Fruit fly (Drosophila melanogaster): ENCODE results near the gene aos.

Gene aos

DNA sequence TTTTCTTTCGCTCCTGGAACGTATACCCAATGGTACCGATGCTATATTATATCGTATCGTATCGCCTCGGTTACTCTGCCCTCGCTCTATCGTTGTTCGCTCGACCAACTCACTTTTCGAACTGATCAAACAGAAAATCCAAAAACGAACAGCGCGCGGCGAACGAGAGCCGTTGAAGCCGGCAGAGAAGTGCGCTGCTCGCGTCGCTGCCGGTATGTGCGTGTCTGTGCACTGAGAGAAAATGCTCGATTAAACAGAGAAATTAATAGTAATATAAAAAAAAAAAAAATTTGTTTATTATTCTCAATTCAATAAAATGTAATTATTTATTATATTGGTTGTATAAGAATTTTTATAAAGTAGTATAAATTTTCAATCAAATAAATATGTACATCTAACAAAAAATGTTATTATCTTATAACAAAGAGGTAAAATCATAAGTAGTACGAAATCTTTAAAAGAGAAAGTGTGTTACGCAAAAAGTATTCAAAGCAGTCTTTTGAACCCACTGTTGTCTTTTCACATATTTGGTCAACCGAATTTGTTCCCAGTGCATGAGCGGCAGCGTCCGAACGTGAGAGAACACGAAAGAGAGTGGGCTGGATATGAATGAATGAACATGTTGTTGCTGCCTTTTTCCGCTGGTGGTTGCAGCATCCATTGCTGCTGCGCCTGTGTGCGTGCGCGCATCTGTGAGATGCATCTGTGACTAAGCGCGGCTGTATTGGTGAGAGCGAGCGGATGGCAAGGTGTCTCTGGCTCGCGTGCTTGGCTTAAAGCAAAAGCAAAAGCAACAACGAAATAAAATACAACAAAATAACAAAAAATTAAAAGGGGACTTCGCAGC lies at the start of gene aos:
Gene aos (minus strand): TSS at position 127 of the 847 bp plus-strand sequence.
- peak; percentile 93 for TF ChIP-seq CG9948 (tag; optimal IDR thresholded peaks at IDR 0.05)
- TF ChIP-seq EcR (GFP tag; optimal IDR thresholded peaks at IDR 0.05) = peak; percentile 2
- no peak; the same call in 1 of the 2 replicates for TF ChIP-seq CG12605 (GFP tag; IDR thresholded peaks at IDR 0.05)
- peak; percentile 77 for TF ChIP-seq Pif1B (GFP tag; optimal IDR thresholded peaks at IDR 0.05)
- TF ChIP-seq CG14655 (GFP tag; optimal IDR thresholded peaks at IDR 0.05) = peak; percentile 85
- peak; percentile 77 for TF ChIP-seq CG8301 (tag; optimal IDR thresholded peaks at IDR 0.05)
- TF ChIP-seq gl (tag; optimal IDR thresholded peaks at IDR 0.05) = peak; percentile 41
- peak; percentile 83 for TF ChIP-seq D1 (tag; optimal IDR thresholded peaks at IDR 0.05)
- peak; percentile 98 for TF ChIP-seq CG13204 (GFP tag; optimal IDR thresholded peaks at IDR 0.05)
- peak; percentile 84 for TF ChIP-seq CG32121 (GFP tag; IDR thresholded peaks at IDR 0.05)
- TF ChIP-seq Snoo (tag; optimal IDR thresholded peaks at IDR 0.05) = peak; percentile 80
- TF ChIP-seq CG4496 (GFP tag; IDR thresholded peaks at IDR 0.05) = peak; percentile 81
- TF ChIP-seq Pif1A (GFP tag; optimal IDR thresholded peaks at IDR 0.05) = peak; percentile 83
- TF ChIP-seq Ets98B (GFP tag; IDR thresholded peaks at IDR 0.05) = peak; percentile 57
- TF ChIP-seq CG17806 (tag; optimal IDR thresholded peaks at IDR 0.05) = peak; percentile 58
- peak; percentile 44 for TF ChIP-seq CG10348 (GFP tag; IDR thresholded peaks at IDR 0.05)
- TF ChIP-seq CG15710 (tag; optimal IDR thresholded peaks at IDR 0.05) = peak; percentile 94
- peak; percentile 56; the same call in 1 of the 3 replicates for TF ChIP-seq fd96Ca (GFP tag; IDR thresholded peaks at IDR 0.05)
- peak; percentile 95 for TF ChIP-seq CG8159 (tag; optimal IDR thresholded peaks at IDR 0.05)
- peak; percentile 76 for TF ChIP-seq rn (GFP tag; IDR thresholded peaks at IDR 0.05)
- peak; percentile 81 for TF ChIP-seq CG34367 (tag; optimal IDR thresholded peaks at IDR 0.05)

DNA sequence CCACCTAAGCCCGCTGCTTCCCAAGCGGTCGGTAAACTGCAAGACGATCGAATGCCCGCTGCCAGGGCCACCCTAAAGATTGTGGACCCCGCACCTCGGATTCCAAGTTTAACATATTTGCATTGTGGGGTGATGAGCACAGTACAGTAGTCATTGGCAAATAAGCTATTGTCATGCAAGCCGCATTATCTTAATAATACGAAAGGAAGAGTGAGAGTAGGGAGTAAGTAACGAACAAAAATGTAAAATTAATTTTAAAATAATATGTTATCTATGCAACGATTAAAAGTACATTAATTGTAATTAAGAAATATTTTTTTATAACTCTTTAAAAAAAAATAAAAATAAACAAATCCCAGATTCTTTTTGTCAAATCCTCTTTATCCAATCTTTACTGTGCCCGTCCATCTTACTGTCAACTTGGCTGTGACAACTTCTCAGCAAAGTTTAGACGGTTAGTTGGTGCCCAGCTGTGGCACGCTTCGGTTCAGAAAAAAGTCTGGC lies 13.8 kb upstream of the aos start, which contains the start of gene st:
Gene st (plus strand): TSS at position 454 of the 504 bp plus-strand sequence.
- TF ChIP-seq CG14655 (GFP tag; optimal IDR thresholded peaks at IDR 0.05) (peak; percentile 44), CG32121 (GFP tag; IDR thresholded peaks at IDR 0.05) (no peak), CG8159 (tag; optimal IDR thresholded peaks at IDR 0.05) (peak; percentile 55)

DNA sequence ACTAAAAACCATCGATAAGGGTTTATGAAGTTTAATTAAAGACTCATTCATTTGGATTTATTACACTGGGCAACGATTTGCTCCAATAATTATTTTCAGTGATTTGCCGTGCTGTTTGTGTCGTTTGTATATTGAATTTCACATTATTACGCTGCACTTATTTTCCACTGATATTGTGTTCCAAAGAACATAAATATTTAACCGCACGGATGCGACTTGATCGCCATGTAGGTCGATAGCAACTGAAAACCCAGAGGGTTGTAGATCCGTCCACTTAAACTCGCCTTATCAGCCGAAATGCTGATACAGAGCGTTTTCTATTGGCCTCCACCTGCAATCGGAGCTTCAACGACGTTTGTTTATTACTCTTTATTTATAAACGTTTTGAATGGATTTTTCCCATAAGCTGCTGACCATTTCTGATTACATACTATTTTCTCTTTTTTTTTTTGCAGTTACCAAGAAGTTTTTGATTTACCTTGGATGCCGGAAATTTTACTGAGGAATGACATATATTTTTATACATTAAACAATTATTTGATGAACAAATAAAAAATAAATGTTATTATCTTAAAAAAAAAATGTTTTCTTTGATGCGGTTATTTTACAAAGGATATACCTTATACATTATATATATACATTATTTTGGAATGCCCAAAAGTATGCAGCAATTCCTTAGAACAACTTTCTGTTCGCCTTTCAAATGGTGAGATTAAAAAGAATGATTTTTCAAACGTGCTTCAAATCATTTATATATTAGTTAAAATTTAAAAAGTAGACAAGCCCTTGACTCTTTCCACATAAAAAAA lies 12.7 kb upstream of the aos start, which contains the start of gene CG42514:
Gene CG42514 (minus strand): TSS at position 248 of the 809 bp plus-strand sequence.
- TF ChIP-seq CG4496 (GFP tag; IDR thresholded peaks at IDR 0.05) = no peak
- peak; percentile 75 for TF ChIP-seq D1 (tag; optimal IDR thresholded peaks at IDR 0.05)
- TF ChIP-seq CG8159 (tag; optimal IDR thresholded peaks at IDR 0.05) = no peak

DNA sequence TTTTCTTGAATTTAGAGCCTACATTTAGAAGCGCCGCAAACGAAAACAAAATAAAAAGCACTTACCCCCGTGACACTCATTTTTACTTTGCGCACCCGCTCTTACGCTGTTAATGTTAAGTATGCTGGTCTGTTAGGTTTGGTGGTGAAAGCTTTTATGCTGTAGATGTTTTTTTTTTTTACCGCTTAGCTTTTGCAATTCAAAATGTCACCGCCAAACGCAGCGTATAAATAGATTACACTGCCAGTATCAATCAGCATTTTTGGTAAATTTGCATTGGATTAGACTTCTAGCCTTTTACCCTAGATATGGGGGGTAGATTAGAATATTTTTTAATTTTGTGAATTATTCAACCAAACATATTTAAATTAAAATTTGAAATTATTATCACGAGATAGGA lies 11.8 kb upstream of the aos start:
- no peak for TF ChIP-seq Pif1A (GFP tag; optimal IDR thresholded peaks at IDR 0.05)
- no peak for TF ChIP-seq CG4496 (GFP tag; IDR thresholded peaks at IDR 0.05)
- no peak for TF ChIP-seq CG9948 (tag; optimal IDR thresholded peaks at IDR 0.05)
- TF ChIP-seq CG14655 (GFP tag; optimal IDR thresholded peaks at IDR 0.05) = no peak
- TF ChIP-seq CG17806 (tag; optimal IDR thresholded peaks at IDR 0.05) = no peak
- no peak for TF ChIP-seq CG13204 (GFP tag; optimal IDR thresholded peaks at IDR 0.05)
- TF ChIP-seq Pif1B (GFP tag; optimal IDR thresholded peaks at IDR 0.05) = no peak
- TF ChIP-seq rn (GFP tag; IDR thresholded peaks at IDR 0.05) = no peak
- TF ChIP-seq CG8301 (tag; optimal IDR thresholded peaks at IDR 0.05) = no peak
- TF ChIP-seq Snoo (tag; optimal IDR thresholded peaks at IDR 0.05) = no peak

DNA sequence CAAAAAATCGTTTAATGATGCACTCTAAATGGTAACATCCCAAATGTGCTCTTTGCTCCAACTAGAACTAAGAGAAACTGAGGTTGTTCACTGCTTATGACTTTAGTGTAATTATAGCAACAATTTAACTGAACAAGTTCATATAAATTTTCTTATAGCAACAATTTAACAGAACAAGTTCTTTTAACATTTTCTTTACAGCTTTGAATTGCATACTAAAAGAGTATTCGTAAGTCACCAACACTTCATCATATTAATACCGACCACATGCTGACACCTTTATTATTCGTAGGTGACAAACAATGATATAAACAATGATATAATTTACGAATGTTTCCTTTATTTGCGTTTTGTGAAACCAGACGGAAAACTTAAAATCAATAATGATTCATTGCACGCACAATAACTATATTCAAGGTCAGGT lies 11.2 kb upstream of the aos start:
- no peak for TF ChIP-seq CG34367 (tag; optimal IDR thresholded peaks at IDR 0.05)
- peak; percentile 38 for TF ChIP-seq CG8159 (tag; optimal IDR thresholded peaks at IDR 0.05)
- TF ChIP-seq CG8301 (tag; optimal IDR thresholded peaks at IDR 0.05) = peak; percentile 34
- TF ChIP-seq CG4496 (GFP tag; IDR thresholded peaks at IDR 0.05) = peak; percentile 16; the same call in 1 of the 3 replicates
- no peak for TF ChIP-seq fd96Ca (GFP tag; IDR thresholded peaks at IDR 0.05)
- peak; percentile 25 for TF ChIP-seq CG9948 (tag; optimal IDR thresholded peaks at IDR 0.05)
- peak; percentile 19 for TF ChIP-seq CG17806 (tag; optimal IDR thresholded peaks at IDR 0.05)
- TF ChIP-seq Pif1B (GFP tag; optimal IDR thresholded peaks at IDR 0.05) = peak; percentile 1
- no peak for TF ChIP-seq Ets98B (GFP tag; IDR thresholded peaks at IDR 0.05)
- TF ChIP-seq Pif1A (GFP tag; optimal IDR thresholded peaks at IDR 0.05) = no peak
- TF ChIP-seq CG14655 (GFP tag; optimal IDR thresholded peaks at IDR 0.05) = peak; percentile 48
- TF ChIP-seq CG15710 (tag; optimal IDR thresholded peaks at IDR 0.05) = peak; percentile 15
- no peak; the same call in 1 of the 2 replicates for TF ChIP-seq CG32121 (GFP tag; IDR thresholded peaks at IDR 0.05)
- no peak for TF ChIP-seq D1 (tag; optimal IDR thresholded peaks at IDR 0.05)
- TF ChIP-seq rn (GFP tag; IDR thresholded peaks at IDR 0.05) = no peak
- TF ChIP-seq Snoo (tag; optimal IDR thresholded peaks at IDR 0.05) = no peak

Measured in whole organism, pupa.